Worm (Caenorhabditis elegans): ENCODE results near the gene R02F11.2.

- TF ChIP-seq F49E8.2 (tag; optimal IDR thresholded peaks at IDR 0.05; ENCODE audit: borderline replicate concordance) (no peak), nhr-28 (tag; optimal IDR thresholded peaks at IDR 0.05) (peak; percentile 25), hmg-1.1 (GFP tag; IDR thresholded peaks at IDR 0.05) (no peak), snpc-4 (tag; optimal IDR thresholded peaks at IDR 0.05) (no peak)
These were observed 26.2 kb downstream of the R02F11.2 start for ce11 chrV:4820601-4821000.

Measured in whole organism, L4 larva.